Fruit fly (Drosophila melanogaster): ENCODE results near the gene Dh31.

Gene Dh31

dm6 chr2L:8534515-8535295 is 28.1 kb upstream of the Dh31 start:
- TF ChIP-seq CG17801 (GFP tag; optimal IDR thresholded peaks at IDR 0.05; ENCODE audit: partially characterized antibody): peak; percentile 96

dm6 chr2L:8534118-8534514 is 27.5 kb upstream of the Dh31 start:
- TF ChIP-seq CG17801 (GFP tag; optimal IDR thresholded peaks at IDR 0.05; ENCODE audit: partially characterized antibody): no peak

DNA sequence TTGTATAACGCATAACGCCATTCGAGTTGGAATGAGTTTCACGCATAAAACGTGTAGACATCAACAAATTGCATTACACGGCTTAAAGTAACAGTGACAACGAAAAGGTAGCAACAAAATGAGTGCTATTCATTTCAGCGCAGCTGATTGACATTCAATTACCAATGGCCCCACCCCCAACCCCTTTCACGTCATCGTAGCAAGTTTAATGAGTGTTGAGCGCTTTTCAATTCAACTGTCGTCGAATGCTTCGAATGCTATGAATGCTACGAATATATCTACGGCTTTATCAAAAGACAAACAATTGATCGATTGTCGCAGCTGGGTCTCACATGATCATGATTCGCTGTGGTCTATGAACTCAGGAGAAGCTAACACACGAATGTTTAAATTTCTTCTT is 27.0 kb upstream of the Dh31 start:
- TF ChIP-seq CG17801 (GFP tag; optimal IDR thresholded peaks at IDR 0.05; ENCODE audit: partially characterized antibody): no peak

DNA sequence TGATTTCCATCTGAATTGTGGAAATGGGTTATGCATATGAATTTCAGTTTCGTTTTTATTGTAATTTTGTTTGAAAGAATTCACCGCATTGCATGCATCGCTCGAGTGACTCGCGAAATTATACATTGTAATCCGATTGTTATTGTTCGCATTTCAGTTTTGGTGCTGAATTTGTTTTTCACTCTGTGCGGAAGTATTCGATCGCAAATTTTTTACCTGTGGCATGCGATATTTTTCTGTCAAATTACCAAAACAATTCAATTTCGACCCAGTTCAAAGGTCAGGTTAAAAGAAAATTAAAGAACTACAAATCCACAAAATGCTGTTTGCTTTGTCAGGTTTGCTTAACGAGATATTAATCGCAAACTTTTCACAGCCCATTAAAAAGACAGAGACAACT is 26.1 kb upstream of the Dh31 start:
- TF ChIP-seq CG17801 (GFP tag; optimal IDR thresholded peaks at IDR 0.05; ENCODE audit: partially characterized antibody): no peak

DNA sequence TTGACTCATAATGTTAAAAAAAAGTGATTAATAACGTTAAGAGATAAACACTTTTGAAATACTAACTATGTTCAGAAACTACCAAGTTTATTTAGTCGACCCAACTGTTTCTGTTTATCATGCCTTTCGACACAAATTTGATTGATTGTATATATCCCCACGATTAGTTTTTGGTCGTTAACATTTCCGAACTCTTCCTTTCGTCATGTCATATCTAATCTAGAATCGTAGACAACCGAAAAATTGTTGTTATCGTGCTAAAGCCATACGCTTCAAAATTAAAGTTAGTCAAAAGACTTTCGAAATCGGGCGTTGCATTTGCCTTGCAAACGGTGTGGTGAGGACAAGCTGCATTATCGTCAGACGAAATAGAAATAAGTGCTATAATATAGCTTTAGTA is 23.5 kb upstream of the Dh31 start:
- TF ChIP-seq CG17801 (GFP tag; optimal IDR thresholded peaks at IDR 0.05; ENCODE audit: partially characterized antibody): no peak

dm6 chr2L:8528951-8529430 is 22.3 kb upstream of the Dh31 start, which contains the start of gene CG17834:
Gene CG17834 (plus strand): TSS chr2L:8529141.
- no peak for TF ChIP-seq CG17801 (GFP tag; optimal IDR thresholded peaks at IDR 0.05; ENCODE audit: partially characterized antibody)

DNA sequence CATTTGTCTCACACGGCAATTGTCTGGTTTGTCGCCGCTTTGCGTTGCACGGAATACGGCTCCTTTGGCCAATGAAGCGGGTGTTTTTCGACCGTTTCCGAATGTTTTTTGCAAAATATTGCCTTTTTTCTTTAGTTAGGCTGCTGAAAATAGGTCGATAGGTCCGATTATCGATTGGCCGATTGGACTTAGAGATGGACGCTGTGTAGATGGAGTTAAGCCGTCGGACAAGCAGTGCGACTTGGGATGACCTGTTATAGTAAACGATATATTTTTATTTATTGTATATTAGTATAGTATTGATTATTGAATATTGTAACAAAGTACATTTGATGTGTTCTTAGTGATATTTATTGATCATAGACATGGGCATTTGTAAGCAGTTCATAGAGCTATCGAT is 21.7 kb upstream of the Dh31 start, which contains the start of the genes lmgA and lmgB:
Gene lmgA (minus strand): TSS at position 301 of the 400 bp plus-strand sequence.
Gene lmgB (minus strand): TSS at position 301 of the 400 bp plus-strand sequence.
- peak; percentile 55 for TF ChIP-seq CG17801 (GFP tag; optimal IDR thresholded peaks at IDR 0.05; ENCODE audit: partially characterized antibody)

- TF ChIP-seq CG17801 (GFP tag; optimal IDR thresholded peaks at IDR 0.05; ENCODE audit: partially characterized antibody): no peak
Measured at dm6 chr2L:8525000-8525399, 18.4 kb upstream of the Dh31 start.

dm6 chr2L:8522781-8523180 is 16.1 kb upstream of the Dh31 start:
- no peak for TF ChIP-seq CG17801 (GFP tag; optimal IDR thresholded peaks at IDR 0.05; ENCODE audit: partially characterized antibody)

dm6 chr2L:8521724-8522309 is 15.2 kb upstream of the Dh31 start, which contains the start of gene Acer:
Gene Acer (plus strand): TSS chr2L:8521933.
- peak; percentile 46 for TF ChIP-seq CG17801 (GFP tag; optimal IDR thresholded peaks at IDR 0.05; ENCODE audit: partially characterized antibody)

- no peak for TF ChIP-seq CG17801 (GFP tag; optimal IDR thresholded peaks at IDR 0.05; ENCODE audit: partially characterized antibody)
Measured at dm6 chr2L:8519390-8519789, 12.7 kb upstream of the Dh31 start, which contains the start of gene Sgp. Gene Sgp (plus strand): TSS chr2L:8519690.

dm6 chr2L:8517256-8517694 is 10.6 kb upstream of the Dh31 start, which contains the start of the genes mRpL51 and Uba4:
Gene mRpL51 (minus strand): TSS chr2L:8517380.
Gene Uba4 (plus strand): TSS chr2L:8517411.
- peak; percentile 53 for TF ChIP-seq CG17801 (GFP tag; optimal IDR thresholded peaks at IDR 0.05; ENCODE audit: partially characterized antibody)

- TF ChIP-seq CG17801 (GFP tag; optimal IDR thresholded peaks at IDR 0.05; ENCODE audit: partially characterized antibody): peak; percentile 91
Measured at dm6 chr2L:8514748-8515147, 8.1 kb upstream of the Dh31 start, which contains the start of the genes CG13097 and PIG-U. Gene CG13097 (minus strand): TSS chr2L:8514868. Gene PIG-U (plus strand): TSS chr2L:8515096.

DNA sequence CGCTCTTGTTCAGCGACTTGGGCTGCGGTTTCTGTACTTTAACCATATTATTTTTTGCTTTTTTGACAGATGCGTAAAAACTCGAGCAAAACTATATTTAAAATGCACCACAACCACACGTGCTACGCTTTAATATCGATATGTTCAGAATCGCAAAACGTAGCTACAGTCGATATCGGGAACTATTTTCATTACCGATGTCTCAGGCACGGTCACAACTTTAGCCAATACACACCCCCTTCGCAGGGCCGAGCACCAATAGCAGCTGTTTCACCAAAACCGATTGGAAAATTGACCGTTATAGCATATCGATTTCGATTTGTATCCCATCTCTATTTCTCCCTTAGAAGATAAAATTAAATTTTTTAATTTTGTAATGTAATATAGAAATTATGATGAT is 5.1 kb upstream of the Dh31 start, which contains the start of gene CG13096:
Gene CG13096 (minus strand): TSS at position 144 of the 400 bp plus-strand sequence.
- TF ChIP-seq CG17801 (GFP tag; optimal IDR thresholded peaks at IDR 0.05; ENCODE audit: partially characterized antibody): no peak

DNA sequence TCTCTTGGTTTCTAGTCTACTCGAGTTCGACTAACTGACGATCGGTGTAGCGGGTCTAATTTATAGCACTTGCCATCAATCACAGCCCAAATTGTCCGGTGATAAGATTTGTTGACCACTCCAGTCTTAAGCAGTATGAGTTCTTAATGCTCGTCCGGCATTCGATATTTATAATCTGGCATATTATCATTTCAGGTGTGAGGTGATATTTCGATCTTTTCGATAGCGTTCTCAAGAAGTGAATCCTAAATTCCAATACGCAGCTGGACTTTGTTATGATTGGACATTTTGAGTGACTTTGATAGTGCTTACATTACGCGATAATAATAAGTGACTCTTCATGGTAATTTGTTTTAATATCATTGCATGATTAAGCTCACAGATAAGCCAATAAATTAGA is 10.4 kb downstream of the Dh31 start, which contains the start of gene Bace:
Gene Bace (minus strand): TSS at position 39 of the 400 bp plus-strand sequence.
- no peak for TF ChIP-seq CG17801 (GFP tag; optimal IDR thresholded peaks at IDR 0.05; ENCODE audit: partially characterized antibody)

Measured in ovary, adult (tissue).